Worm (Caenorhabditis elegans) whole organism, mixed stage, embryonic: ENCODE data around the gene srx-122.

Source experiments
- M03D4.4 ChIP-seq: sonication (generic microtip); optimal IDR thresholded peaks from 2 replicates; lab custom pipeline; 2017; ENCODE audit warnings: mild to moderate bottlenecking, missing genetic modification characterization, missing compliant biosample characterization
- blmp-1 ChIP-seq: fragments of 150-350 bp; optimal IDR thresholded peaks from 2 replicates; lab custom pipeline; 2014; ENCODE audit warnings: missing biosample characterization, missing genetic modification characterization
- ceh-39 ChIP-seq: fragments of 150-350 bp; optimal IDR thresholded peaks from 2 replicates; lab custom pipeline; 2014; ENCODE audit warnings: missing biosample characterization, missing genetic modification characterization
- ceh-43 ChIP-seq: fragments of 200-800 bp; sonication (Bioruptor generic); optimal IDR thresholded peaks from 2 replicates; lab custom pipeline; 2018; ENCODE audit warnings: mild to moderate bottlenecking, missing genetic modification characterization, moderate library complexity, missing compliant biosample characterization
- ceh-83 ChIP-seq: fragments of 200-800 bp; sonication (Bioruptor generic); optimal IDR thresholded peaks from 2 replicates; lab custom pipeline; 2018; ENCODE audit warnings: mild to moderate bottlenecking, missing genetic modification characterization, missing compliant biosample characterization
- ces-1 ChIP-seq: fragments of 150-350 bp; optimal IDR thresholded peaks from 2 replicates; lab custom pipeline; 2014; ENCODE audit warnings: missing biosample characterization, missing genetic modification reagents, missing genetic modification characterization
- cnd-1 ChIP-seq: fragments of 200-800 bp; sonication (Bioruptor generic); optimal IDR thresholded peaks from 2 replicates; lab custom pipeline; 2018; ENCODE audit warnings: mild to moderate bottlenecking, missing genetic modification characterization, missing compliant biosample characterization
- drap-1 ChIP-seq: fragments of 200-800 bp; sonication (Bioruptor generic); optimal IDR thresholded peaks from 3 replicates; lab custom pipeline; 2018; ENCODE audit warnings: mild to moderate bottlenecking, missing genetic modification characterization, missing compliant biosample characterization
- elt-1 ChIP-seq: sonication (generic microtip); optimal IDR thresholded peaks from 2 replicates; lab custom pipeline; 2017; ENCODE audit warnings: missing genetic modification characterization, mild to moderate bottlenecking, missing compliant biosample characterization, antibody characterized with exemption, moderate library complexity, borderline replicate concordance; ENCODE audit not compliant: insufficient read depth
- ham-2 ChIP-seq: fragments of 200-800 bp; sonication (Bioruptor generic); optimal IDR thresholded peaks from 2 replicates; lab custom pipeline; 2018; ENCODE audit warnings: mild to moderate bottlenecking, missing genetic modification characterization, missing compliant biosample characterization
- hlh-1 ChIP-seq: fragments of 150-350 bp; optimal IDR thresholded peaks from 2 replicates; lab custom pipeline; 2014; ENCODE audit warnings: missing biosample characterization, missing genetic modification reagents, missing genetic modification characterization
- lin-13 ChIP-seq: fragments of 150-350 bp; optimal IDR thresholded peaks from 2 replicates; lab custom pipeline; 2014; ENCODE audit warnings: missing biosample characterization, missing genetic modification characterization
- lsy-2 ChIP-seq: fragments of 150-350 bp; optimal IDR thresholded peaks from 2 replicates; lab custom pipeline; 2014; ENCODE audit warnings: missing biosample characterization, missing genetic modification characterization
- mab-5 ChIP-seq: fragments of 150-350 bp; optimal IDR thresholded peaks from 2 replicates; lab custom pipeline; 2014; ENCODE audit warnings: missing biosample characterization, missing genetic modification characterization
- mep-1 ChIP-seq: fragments of 150-350 bp; optimal IDR thresholded peaks from 2 replicates; lab custom pipeline; 2017; ENCODE audit warnings: missing biosample characterization, missing genetic modification reagents, missing genetic modification characterization, inconsistent platforms
- mls-2 ChIP-seq: sonication (generic microtip); optimal IDR thresholded peaks from 2 replicates; lab custom pipeline; 2016; ENCODE audit warnings: mild to moderate bottlenecking, missing genetic modification characterization, moderate library complexity, missing compliant biosample characterization
- nhr-2 ChIP-seq: fragments of 150-350 bp; optimal IDR thresholded peaks from 2 replicates; lab custom pipeline; 2014; ENCODE audit warnings: missing biosample characterization, missing genetic modification characterization
- nhr-237 ChIP-seq: fragments of 150-350 bp; optimal IDR thresholded peaks from 2 replicates; lab custom pipeline; 2014; ENCODE audit warnings: missing biosample characterization, missing genetic modification characterization
- nhr-28 ChIP-seq: fragments of 150-350 bp; optimal IDR thresholded peaks from 2 replicates; lab custom pipeline; 2014; ENCODE audit warnings: missing biosample characterization, missing genetic modification characterization
- nhr-76 ChIP-seq: sonication (generic microtip); optimal IDR thresholded peaks from 2 replicates; lab custom pipeline; 2017; ENCODE audit warnings: missing biosample characterization, missing genetic modification characterization
- pha-4 ChIP-seq: fragments of 150-350 bp; optimal IDR thresholded peaks from 2 replicates; lab custom pipeline; 2018; ENCODE audit warnings: missing biosample characterization, missing genetic modification reagents, missing genetic modification characterization
- sem-2 ChIP-seq: fragments of 200-800 bp; sonication (Bioruptor generic); optimal IDR thresholded peaks from 2 replicates; lab custom pipeline; 2018; ENCODE audit warnings: mild to moderate bottlenecking, missing genetic modification characterization, missing compliant biosample characterization
- snpc-4 ChIP-seq: fragments of 150-350 bp; optimal IDR thresholded peaks from 2 replicates; lab custom pipeline; 2014; ENCODE audit warnings: missing biosample characterization, missing genetic modification characterization
- tbx-8 ChIP-seq: fragments of 200-800 bp; sonication (Bioruptor generic); optimal IDR thresholded peaks from 2 replicates; lab custom pipeline; 2018; ENCODE audit warnings: mild to moderate bottlenecking, missing genetic modification characterization, moderate library complexity, missing compliant biosample characterization
- unc-120 ChIP-seq: sonication (generic microtip); optimal IDR thresholded peaks from 2 replicates; lab custom pipeline; 2017; ENCODE audit warnings: missing genetic modification characterization, missing compliant biosample characterization; ENCODE audit not compliant: poor library complexity, severe bottlenecking
- unc-39 ChIP-seq: fragments of 150-350 bp; optimal IDR thresholded peaks from 2 replicates; lab custom pipeline; 2014; ENCODE audit warnings: missing biosample characterization, missing genetic modification characterization
- zip-8 ChIP-seq: fragments of 150-350 bp; optimal IDR thresholded peaks from 2 replicates; lab custom pipeline; 2014; ENCODE audit warnings: missing biosample characterization, missing genetic modification characterization
- ztf-11 ChIP-seq: fragments of 150-350 bp; optimal IDR thresholded peaks from 2 replicates; lab custom pipeline; 2014; ENCODE audit warnings: missing biosample characterization, missing genetic modification characterization

Gene srx-122

ce11 chrV:3312067-3312666, 14.5 kb upstream of the srx-122 start, which contains the start of gene arrd-18:
Gene arrd-18, minus strand, starts transcription at chrV:3312117.
- TF ChIP-seq hlh-1 (tag; lab: Kevin White, UChicago) = peak; percentile 3
- TF ChIP-seq ces-1 (GFP tag; lab: Kevin White, UChicago) = peak; percentile 10
- TF ChIP-seq lsy-2 = no peak

DNA sequence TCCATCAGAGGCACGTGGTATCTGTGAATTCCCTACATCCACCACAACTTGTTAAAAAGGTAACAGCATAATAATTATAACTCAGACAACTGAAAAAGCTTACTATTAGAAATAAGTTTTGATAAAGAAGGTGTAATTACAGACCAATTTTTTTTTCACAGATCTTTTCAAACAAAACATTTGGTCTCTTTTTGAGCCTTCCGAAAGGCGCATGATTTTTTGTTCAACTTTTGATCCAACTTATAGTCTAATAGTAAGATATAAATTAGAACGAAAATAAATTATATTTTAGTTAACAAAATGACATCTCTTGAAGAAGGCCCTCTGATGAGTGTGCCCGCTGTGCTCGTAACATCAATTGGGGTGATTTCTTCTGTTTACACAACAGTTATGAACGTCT, 10.5 kb upstream of the srx-122 start, which contains the start of gene srbc-3:
Gene srbc-3, plus strand, starts transcription at position 301 of the 400 bp plus-strand sequence.
- TF ChIP-seq mep-1 (tag; lab: Kevin White, UChicago) (no peak), mls-2 (no peak), ceh-39 (tag; lab: Kevin White, UChicago) (no peak), lsy-2 (no peak), nhr-76 (tag; lab: Kevin White, UChicago) (no peak), nhr-28 (no peak), hlh-1 (tag; lab: Kevin White, UChicago) (no peak)

DNA sequence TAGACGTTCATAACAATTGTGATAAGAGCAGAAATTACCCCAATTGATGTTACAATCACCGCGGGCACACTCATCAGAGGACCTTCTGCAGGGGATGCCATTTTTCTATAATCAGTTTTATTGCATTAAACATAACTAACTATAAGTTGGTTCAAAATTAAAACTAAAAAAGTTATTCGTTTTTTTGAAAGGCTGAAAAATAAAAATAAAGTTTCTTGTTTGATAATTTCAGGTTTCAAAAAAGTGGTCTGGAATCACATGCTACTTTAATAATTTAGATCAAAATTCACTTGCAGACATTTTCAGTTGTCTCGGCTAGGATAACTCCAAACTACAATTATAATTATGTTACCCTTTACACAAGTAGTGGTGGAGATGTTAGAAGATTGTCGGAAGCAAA, 4.2 kb upstream of the srx-122 start, which contains the start of gene srbc-1:
Gene srbc-1, minus strand, starts transcription at position 101 of the 400 bp plus-strand sequence.
- no peak for TF ChIP-seq mls-2
- TF ChIP-seq nhr-2 (tag; lab: Kevin White, UChicago) = no peak
- no peak for TF ChIP-seq ces-1 (GFP tag; lab: Kevin White, UChicago)
- TF ChIP-seq unc-39 = no peak
- no peak for TF ChIP-seq unc-120
- no peak for TF ChIP-seq pha-4
- no peak for TF ChIP-seq M03D4.4
- TF ChIP-seq mab-5 (tag; lab: Kevin White, UChicago) = no peak
- no peak for TF ChIP-seq tbx-8
- TF ChIP-seq sem-2 (GFP tag; lab: Kevin White, UChicago) = no peak
- no peak for TF ChIP-seq nhr-76 (tag; lab: Kevin White, UChicago)
- TF ChIP-seq ham-2 (GFP tag; lab: Kevin White, UChicago) = no peak
- no peak for TF ChIP-seq drap-1 (GFP tag; lab: Kevin White, UChicago)
- no peak for TF ChIP-seq elt-1 (tag; lab: Kevin White, UChicago)
- no peak for TF ChIP-seq nhr-237 (tag; lab: Kevin White, UChicago)
- TF ChIP-seq snpc-4 (tag; lab: Kevin White, UChicago) = no peak
- TF ChIP-seq ceh-83 = no peak
- TF ChIP-seq ztf-11 (tag; lab: Kevin White, UChicago) = no peak
- no peak for TF ChIP-seq blmp-1 (tag; lab: Kevin White, UChicago)

DNA sequence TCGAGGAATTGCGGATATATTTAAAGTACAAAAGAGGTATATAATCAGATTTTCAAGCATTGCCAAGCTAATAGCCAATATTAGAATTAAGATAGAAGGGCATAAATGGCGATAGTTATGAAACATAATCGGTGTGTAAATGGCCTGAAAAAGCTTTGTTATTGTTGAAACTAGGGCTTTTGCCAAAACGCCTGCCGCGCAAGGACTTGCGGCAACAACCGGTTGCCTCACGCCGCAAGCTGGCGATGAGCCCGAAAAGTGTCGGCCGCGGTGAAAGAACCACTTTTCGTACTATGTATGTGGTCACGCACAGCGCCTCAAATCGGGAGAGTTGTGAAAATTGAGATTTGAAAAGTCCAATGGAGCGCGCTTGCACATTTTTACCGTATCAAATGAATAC, 1.8 kb upstream of the srx-122 start:
- no peak for TF ChIP-seq lsy-2
- TF ChIP-seq ces-1 (GFP tag; lab: Kevin White, UChicago) = no peak
- TF ChIP-seq ceh-43 (GFP tag; lab: Kevin White, UChicago) = no peak
- TF ChIP-seq tbx-8 = no peak
- no peak for TF ChIP-seq zip-8 (tag; lab: Kevin White, UChicago)
- TF ChIP-seq ham-2 (GFP tag; lab: Kevin White, UChicago) = no peak

- no peak for TF ChIP-seq elt-1 (tag; lab: Kevin White, UChicago)
These were observed 2.3 kb downstream of the srx-122 start for ce11 chrV:3295368-3295767.

- no peak for TF ChIP-seq blmp-1 (tag; lab: Kevin White, UChicago)
These were observed 8.4 kb downstream of the srx-122 start, which contains the start of gene F35F10.6 for ce11 chrV:3289267-3289666. Gene F35F10.6, minus strand, starts transcription at chrV:3289367.

- no peak for TF ChIP-seq unc-39
- TF ChIP-seq ztf-11 (tag; lab: Kevin White, UChicago) = no peak
- TF ChIP-seq lin-13 (tag; lab: Kevin White, UChicago) = no peak
- TF ChIP-seq ces-1 (GFP tag; lab: Kevin White, UChicago) = no peak
- TF ChIP-seq nhr-2 (tag; lab: Kevin White, UChicago) = no peak
- TF ChIP-seq ceh-43 (GFP tag; lab: Kevin White, UChicago) = no peak
- TF ChIP-seq ceh-39 (tag; lab: Kevin White, UChicago) = no peak
- TF ChIP-seq sem-2 (GFP tag; lab: Kevin White, UChicago) = no peak
- no peak for TF ChIP-seq cnd-1 (tag; lab: Kevin White, UChicago)
- TF ChIP-seq drap-1 (GFP tag; lab: Kevin White, UChicago) = no peak
- TF ChIP-seq snpc-4 (tag; lab: Kevin White, UChicago) = no peak
These were observed 9.5 kb downstream of the srx-122 start for ce11 chrV:3288134-3288533.
